Worm (Caenorhabditis elegans) whole organism, midembryonic: ENCODE results near the gene F58A3.3.

Source experiments
- T22C8.4 ChIP-seq: fragments of 200-800 bp; sonication (Bioruptor generic); IDR thresholded peaks from 2 replicates; pipeline ENCODE4 v1.3.6; 2022; ENCODE audit warnings: missing genetic modification characterization, missing compliant biosample characterization
- cog-1 ChIP-seq: sonication (generic microtip); optimal IDR thresholded peaks from 2 replicates; lab custom pipeline; 2016; ENCODE audit warnings: missing genetic modification characterization, missing compliant biosample characterization
- flt-1 ChIP-seq: fragments of 200-800 bp; sonication (Bioruptor generic); IDR thresholded peaks from 2 replicates; pipeline ENCODE4 v1.3.6; 2022; ENCODE audit warnings: missing genetic modification characterization, missing compliant biosample characterization
- klf-2 ChIP-seq: fragments of 200-800 bp; sonication (Bioruptor generic); conservative IDR thresholded peaks from 2 replicates; pipeline ENCODE4 v1.3.6; 2022; ENCODE audit warnings: missing genetic modification reagents, missing genetic modification characterization, missing compliant biosample characterization
- med-1 ChIP-seq: sonication (generic microtip); optimal IDR thresholded peaks from 2 replicates; lab custom pipeline; 2017; ENCODE audit warnings: missing genetic modification characterization, mild to moderate bottlenecking, missing compliant biosample characterization, antibody characterized with exemption, missing genetic modification reagents; ENCODE audit not compliant: insufficient read depth
- ref-1 ChIP-seq: fragments of 200-800 bp; sonication (Bioruptor generic); conservative IDR thresholded peaks from 2 replicates; pipeline ENCODE4 v1.3.6; 2022; ENCODE audit warnings: missing genetic modification reagents, missing genetic modification characterization, missing compliant biosample characterization
- tab-1 ChIP-seq: fragments of 200-800 bp; sonication (Bioruptor generic); IDR thresholded peaks from 2 replicates; pipeline ENCODE4 v1.3.6; 2022; ENCODE audit warnings: missing genetic modification characterization, missing compliant biosample characterization
- ztf-23 ChIP-seq: fragments of 200-800 bp; sonication (Bioruptor generic); IDR thresholded peaks from 2 replicates; pipeline ENCODE4 v1.3.6; 2022; ENCODE audit warnings: missing genetic modification reagents, missing genetic modification characterization, missing compliant biosample characterization
- ztf-29 ChIP-seq: fragments of 200-800 bp; sonication (Bioruptor generic); IDR thresholded peaks from 2 replicates; pipeline ENCODE4 v1.3.6; 2022; ENCODE audit warnings: missing genetic modification reagents, missing genetic modification characterization, missing compliant biosample characterization

The F58A3.3 gene

ce11 chrX:11001750-11002149 lies 10.7 kb upstream of the F58A3.3 start, which contains the start of gene col-177:
Gene col-177 (minus strand): TSS chrX:11001850.
- no peak for TF ChIP-seq T22C8.4 (GFP tag; lab: Robert Waterston, UW)
- TF ChIP-seq klf-2 (GFP tag; lab: Robert Waterston, UW): no peak
- no peak for TF ChIP-seq tab-1 (GFP tag; lab: Robert Waterston, UW)
- TF ChIP-seq ztf-29: no peak
- TF ChIP-seq cog-1 (tag; lab: Kevin White, UChicago): no peak
- no peak for TF ChIP-seq med-1 (GFP tag; lab: Kevin White, UChicago)
- TF ChIP-seq ztf-23 (GFP tag; lab: Robert Waterston, UW): no peak
- no peak for TF ChIP-seq flt-1 (GFP tag; lab: Robert Waterston, UW)
- TF ChIP-seq ref-1 (GFP tag; lab: Robert Waterston, UW): no peak

ce11 chrX:11003701-11004100 lies 8.7 kb upstream of the F58A3.3 start:
- TF ChIP-seq cog-1 (tag; lab: Kevin White, UChicago) (no peak), ztf-29 (no peak), med-1 (GFP tag; lab: Kevin White, UChicago) (no peak), ref-1 (GFP tag; lab: Robert Waterston, UW) (no peak), klf-2 (GFP tag; lab: Robert Waterston, UW) (no peak), T22C8.4 (GFP tag; lab: Robert Waterston, UW) (no peak), ztf-23 (GFP tag; lab: Robert Waterston, UW) (no peak), tab-1 (GFP tag; lab: Robert Waterston, UW) (no peak), flt-1 (GFP tag; lab: Robert Waterston, UW) (no peak)

DNA sequence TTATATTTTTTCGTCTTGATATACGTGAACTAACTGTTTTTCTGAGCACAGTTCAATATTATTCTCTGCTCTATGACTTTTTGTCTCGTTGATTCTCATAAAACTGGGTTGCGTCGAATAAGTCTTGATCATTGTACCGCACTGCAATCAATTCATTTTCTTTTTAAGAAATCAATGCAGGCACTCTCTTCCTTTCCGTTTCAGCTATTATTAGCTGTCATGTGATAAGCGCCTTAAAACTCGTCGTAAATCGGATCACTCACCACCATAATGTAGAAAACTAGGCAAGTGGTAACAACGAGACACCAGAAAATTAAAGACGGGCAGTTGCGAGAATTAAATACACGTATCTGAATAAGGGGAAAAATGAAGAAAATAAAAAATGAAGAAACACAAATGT lies 5.0 kb upstream of the F58A3.3 start:
- TF ChIP-seq med-1 (GFP tag; lab: Kevin White, UChicago) (no peak), cog-1 (tag; lab: Kevin White, UChicago) (no peak), ref-1 (GFP tag; lab: Robert Waterston, UW) (no peak), flt-1 (GFP tag; lab: Robert Waterston, UW) (no peak), tab-1 (GFP tag; lab: Robert Waterston, UW) (no peak), T22C8.4 (GFP tag; lab: Robert Waterston, UW) (no peak), ztf-29 (no peak), klf-2 (GFP tag; lab: Robert Waterston, UW) (no peak), ztf-23 (GFP tag; lab: Robert Waterston, UW) (no peak)

DNA sequence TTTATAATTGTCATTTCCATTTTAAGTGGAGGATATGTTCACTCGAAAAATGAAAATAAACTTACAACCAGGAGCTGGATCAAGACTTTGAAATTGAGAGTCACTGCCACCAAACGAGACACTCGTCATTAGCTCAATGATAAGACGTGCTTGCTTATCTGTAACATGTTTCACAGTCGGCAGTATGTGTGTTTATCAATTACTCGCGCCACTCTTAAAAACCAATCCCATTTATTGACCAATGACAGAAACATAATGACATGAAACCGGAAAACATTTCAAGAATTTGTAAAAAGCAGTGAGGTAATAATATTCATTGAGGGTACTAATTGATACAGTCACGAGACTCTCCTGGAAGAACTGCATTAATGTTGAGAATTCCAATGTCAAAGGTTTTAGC lies 4.4 kb upstream of the F58A3.3 start, which contains the start of gene del-5:
TSS of gene del-5 (minus strand) at position 130 of the 400 bp plus-strand sequence.
- TF ChIP-seq ref-1 (GFP tag; lab: Robert Waterston, UW): no peak
- TF ChIP-seq T22C8.4 (GFP tag; lab: Robert Waterston, UW): no peak
- TF ChIP-seq flt-1 (GFP tag; lab: Robert Waterston, UW): no peak
- TF ChIP-seq tab-1 (GFP tag; lab: Robert Waterston, UW): no peak
- no peak for TF ChIP-seq ztf-23 (GFP tag; lab: Robert Waterston, UW)
- no peak for TF ChIP-seq klf-2 (GFP tag; lab: Robert Waterston, UW)
- no peak for TF ChIP-seq med-1 (GFP tag; lab: Kevin White, UChicago)
- TF ChIP-seq ztf-29: no peak
- TF ChIP-seq cog-1 (tag; lab: Kevin White, UChicago): no peak

ce11 chrX:11008954-11009353 lies 3.5 kb upstream of the F58A3.3 start, which contains the start of gene ttr-31:
Gene ttr-31 (minus strand): TSS chrX:11009054.
- TF ChIP-seq ztf-23 (GFP tag; lab: Robert Waterston, UW) (no peak), klf-2 (GFP tag; lab: Robert Waterston, UW) (no peak), ref-1 (GFP tag; lab: Robert Waterston, UW) (no peak), med-1 (GFP tag; lab: Kevin White, UChicago) (no peak), flt-1 (GFP tag; lab: Robert Waterston, UW) (no peak)

DNA sequence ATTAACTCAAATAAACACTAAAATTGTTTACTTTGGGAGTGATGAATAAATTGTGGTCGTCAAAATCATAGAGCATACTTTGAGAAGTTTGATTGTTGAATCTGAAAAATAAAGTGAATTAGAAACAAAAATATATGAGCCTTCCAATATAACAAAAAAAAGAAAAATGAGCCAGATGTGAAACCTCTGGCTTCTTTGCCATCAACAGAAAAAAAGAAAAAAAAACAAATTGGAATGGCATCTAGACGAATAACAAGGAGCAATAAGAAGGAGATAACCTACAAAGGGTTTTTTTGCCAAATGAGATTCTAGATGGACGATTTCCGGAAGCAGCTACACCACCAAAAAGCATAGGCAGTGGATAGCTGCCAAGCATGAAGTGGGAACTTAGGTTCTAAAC lies 1.9 kb upstream of the F58A3.3 start, which contains the start of gene F58A3.4:
TSS of gene F58A3.4 (minus strand) at position 101 of the 400 bp plus-strand sequence.
- TF ChIP-seq ztf-23 (GFP tag; lab: Robert Waterston, UW) (no peak), klf-2 (GFP tag; lab: Robert Waterston, UW) (no peak), med-1 (GFP tag; lab: Kevin White, UChicago) (no peak), ztf-29 (no peak), ref-1 (GFP tag; lab: Robert Waterston, UW) (no peak), cog-1 (tag; lab: Kevin White, UChicago) (no peak)

DNA sequence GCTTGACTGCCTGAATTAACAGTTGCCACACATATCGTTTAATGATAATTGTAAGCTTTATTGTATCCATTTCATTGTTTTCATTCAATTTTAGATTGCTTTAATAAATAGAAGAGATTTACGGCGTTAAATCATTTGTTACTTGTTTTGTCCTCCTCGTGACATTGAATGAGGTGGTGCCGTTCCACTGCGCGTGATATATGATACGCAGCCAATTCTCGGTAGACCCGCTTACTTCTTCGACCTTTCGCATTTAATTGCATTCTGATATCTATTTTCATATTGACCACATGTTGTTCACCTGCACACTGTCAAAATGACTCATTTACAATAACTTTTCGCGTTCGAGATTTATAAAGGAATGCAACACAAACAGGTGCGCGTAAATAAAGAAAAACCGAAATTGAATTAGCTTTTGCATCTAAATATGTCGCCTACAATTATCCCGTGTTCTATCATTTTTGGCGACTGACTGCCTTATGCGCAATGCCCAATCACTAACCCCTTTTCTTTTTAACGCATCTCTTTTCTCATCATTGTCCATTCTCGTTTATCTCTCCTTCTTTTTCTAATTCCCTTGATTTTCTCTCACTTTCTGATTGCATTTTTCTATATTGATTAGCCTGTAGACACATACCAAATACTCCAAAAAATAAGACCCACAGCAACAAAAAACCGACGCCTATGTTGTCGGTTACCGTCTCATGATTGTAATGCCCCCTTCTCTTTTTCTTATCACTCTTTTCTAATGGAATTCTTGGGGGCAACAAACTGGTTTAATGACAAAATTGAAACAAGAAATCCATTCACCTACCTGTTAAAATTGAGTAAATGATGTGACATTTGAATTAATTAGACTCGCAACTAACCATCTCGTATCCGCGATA lies 2.2 kb downstream of the F58A3.3 start:
- no peak for TF ChIP-seq flt-1 (GFP tag; lab: Robert Waterston, UW)
- TF ChIP-seq klf-2 (GFP tag; lab: Robert Waterston, UW): no peak
- no peak for TF ChIP-seq med-1 (GFP tag; lab: Kevin White, UChicago)

DNA sequence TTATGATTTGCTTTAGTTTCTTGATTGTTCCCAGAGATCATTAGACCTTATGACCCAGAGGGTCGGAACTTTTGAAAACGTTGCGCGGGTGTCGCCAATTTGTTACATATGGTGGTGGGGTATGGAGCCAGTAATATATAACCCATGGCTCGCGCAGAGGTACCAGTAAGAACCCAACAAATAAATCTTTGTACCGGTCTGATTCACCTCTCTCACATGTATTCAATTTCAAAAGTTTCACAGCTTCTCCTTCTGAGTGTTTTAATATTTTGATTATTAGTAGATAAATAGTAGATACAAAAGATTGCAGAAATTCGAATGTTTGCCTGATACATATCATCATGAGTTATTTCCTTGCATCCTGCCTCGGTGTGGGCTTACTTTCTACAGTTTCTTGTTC lies 3.7 kb downstream of the F58A3.3 start, which contains the start of gene egl-15:
TSS of gene egl-15 (plus strand) at position 301 of the 400 bp plus-strand sequence.
- TF ChIP-seq klf-2 (GFP tag; lab: Robert Waterston, UW): no peak
- no peak for TF ChIP-seq flt-1 (GFP tag; lab: Robert Waterston, UW)

ce11 chrX:11028617-11029016 lies 16.2 kb downstream of the F58A3.3 start, which contains the start of gene ldb-1:
Gene ldb-1 (plus strand): TSS chrX:11028917.
- TF ChIP-seq cog-1 (tag; lab: Kevin White, UChicago): no peak
